Worm (Caenorhabditis elegans): ENCODE measurements around the gene mib-1.
A peak's percentile ranks its signal among the peaks of the same experiment; 100 is the strongest.

Gene mib-1

ce11 chrIII:11243421-11243820, 47.1 kb downstream of the mib-1 start:
- TF ChIP-seq lin-15B (tag; optimal IDR thresholded peaks at IDR 0.05) (peak; percentile 37), skn-1 (tag; optimal IDR thresholded peaks at IDR 0.05) (peak; percentile 4), elt-3 (tag; optimal IDR thresholded peaks at IDR 0.05) (no peak), pha-4 (tag; optimal IDR thresholded peaks at IDR 0.05) (peak; percentile 81), R02D3.7 (tag; optimal IDR thresholded peaks at IDR 0.05) (peak; percentile 9), ceh-28 (tag; optimal IDR thresholded peaks at IDR 0.05) (peak; percentile 85), pqm-1 (tag; optimal IDR thresholded peaks at IDR 0.05) (peak; percentile 77), egl-5 (tag; optimal IDR thresholded peaks at IDR 0.05) (peak; percentile 23), aly-2 (tag; optimal IDR thresholded peaks at IDR 0.05) (no peak), fos-1 (tag; optimal IDR thresholded peaks at IDR 0.05) (peak; percentile 21), nhr-25 (tag; optimal IDR thresholded peaks at IDR 0.05) (peak; percentile 84), egl-27 (tag; optimal IDR thresholded peaks at IDR 0.05) (peak; percentile 37), jun-1 (tag; optimal IDR thresholded peaks at IDR 0.05) (peak; percentile 87), nhr-76 (tag; optimal IDR thresholded peaks at IDR 0.05) (no peak), unc-62 (GFP tag; optimal IDR thresholded peaks at IDR 0.05) (peak; percentile 24), elt-2 (tag; optimal IDR thresholded peaks at IDR 0.05) (peak; percentile 72), tbx-2 (tag; optimal IDR thresholded peaks at IDR 0.05) (no peak), ztf-4 (tag; optimal IDR thresholded peaks at IDR 0.05) (peak; percentile 44), fkh-2 (tag; optimal IDR thresholded peaks at IDR 0.05) (no peak), nhr-11 (tag; optimal IDR thresholded peaks at IDR 0.05) (peak; percentile 62), nfya-1 (tag; optimal IDR thresholded peaks at IDR 0.05; ENCODE audit: insufficient read depth) (peak; percentile 88), snpc-4 (tag; optimal IDR thresholded peaks at IDR 0.05) (peak; percentile 72), nhr-43 (tag; optimal IDR thresholded peaks at IDR 0.05; ENCODE audit: poor library complexity, severe bottlenecking) (peak; percentile 39), hmg-11 (tag; optimal IDR thresholded peaks at IDR 0.05) (peak; percentile 90), nhr-23 (tag; optimal IDR thresholded peaks at IDR 0.05) (peak; percentile 64), sea-2 (GFP tag; optimal IDR thresholded peaks at IDR 0.05) (no peak), unc-39 (tag; optimal IDR thresholded peaks at IDR 0.05) (no peak), lin-39 (tag; optimal IDR thresholded peaks at IDR 0.05) (peak; percentile 14), elt-1 (tag; optimal IDR thresholded peaks at IDR 0.05) (no peak)

ce11 chrIII:11241583-11242187, 48.8 kb downstream of the mib-1 start:
- TF ChIP-seq pqm-1 (tag; optimal IDR thresholded peaks at IDR 0.05) (peak; percentile 67), ZK546.5 (tag; optimal IDR thresholded peaks at IDR 0.05) (no peak), nhr-12 (tag; optimal IDR thresholded peaks at IDR 0.05) (no peak), unc-62 (GFP tag; optimal IDR thresholded peaks at IDR 0.05) (no peak), R02D3.7 (tag; optimal IDR thresholded peaks at IDR 0.05) (no peak), elt-2 (tag; optimal IDR thresholded peaks at IDR 0.05) (peak; percentile 68), tbx-2 (tag; optimal IDR thresholded peaks at IDR 0.05) (no peak), jun-1 (tag; optimal IDR thresholded peaks at IDR 0.05) (no peak), elt-1 (tag; optimal IDR thresholded peaks at IDR 0.05) (no peak), egl-27 (tag; optimal IDR thresholded peaks at IDR 0.05) (no peak)

ce11 chrIII:11240776-11241175, 49.7 kb downstream of the mib-1 start:
- TF ChIP-seq aly-2 (tag; optimal IDR thresholded peaks at IDR 0.05) (no peak), elt-2 (tag; optimal IDR thresholded peaks at IDR 0.05) (peak; percentile 48), nhr-25 (tag; optimal IDR thresholded peaks at IDR 0.05) (peak; percentile 62), pha-4 (tag; optimal IDR thresholded peaks at IDR 0.05) (no peak), hmg-11 (tag; optimal IDR thresholded peaks at IDR 0.05) (peak; percentile 3), pqm-1 (tag; optimal IDR thresholded peaks at IDR 0.05) (peak; percentile 17), elt-3 (tag; optimal IDR thresholded peaks at IDR 0.05) (peak in 2 of 3 experiments; percentile 72 to 75), ceh-28 (tag; optimal IDR thresholded peaks at IDR 0.05) (peak; percentile 72), lin-39 (tag; optimal IDR thresholded peaks at IDR 0.05) (no peak), nfya-1 (tag; optimal IDR thresholded peaks at IDR 0.05; ENCODE audit: insufficient read depth) (peak; percentile 35)

ce11 chrIII:11238790-11239189, 51.7 kb downstream of the mib-1 start:
- TF ChIP-seq hmg-11 (tag; optimal IDR thresholded peaks at IDR 0.05) (no peak), mml-1 (tag; optimal IDR thresholded peaks at IDR 0.05) (no peak), elt-3 (tag; optimal IDR thresholded peaks at IDR 0.05) (no peak), nhr-23 (tag; optimal IDR thresholded peaks at IDR 0.05) (no peak), pha-4 (tag; optimal IDR thresholded peaks at IDR 0.05) (no peak), unc-62 (GFP tag; optimal IDR thresholded peaks at IDR 0.05) (no peak), zag-1 (tag; optimal IDR thresholded peaks at IDR 0.05) (no peak), lsy-12 (tag; optimal IDR thresholded peaks at IDR 0.05) (no peak), R02D3.7 (tag; optimal IDR thresholded peaks at IDR 0.05) (no peak), fos-1 (tag; optimal IDR thresholded peaks at IDR 0.05) (no peak), skn-1 (tag; optimal IDR thresholded peaks at IDR 0.05) (no peak), aly-2 (tag; optimal IDR thresholded peaks at IDR 0.05) (no peak), ceh-16 (tag; optimal IDR thresholded peaks at IDR 0.05) (no peak), fkh-10 (GFP tag; optimal IDR thresholded peaks at IDR 0.05) (no peak), tbx-2 (tag; optimal IDR thresholded peaks at IDR 0.05) (no peak), ztf-4 (tag; optimal IDR thresholded peaks at IDR 0.05) (no peak)
